Worm (Caenorhabditis elegans) whole organism, L1 larva: ENCODE results near the gene F38A5.6.
"Not testable (repeated sequence)": the region's sequence is repeated elsewhere in the genome, so short reads cannot be mapped to it uniquely, and the experiment has no call there.

Source experiments
- C34B4.2 ChIP-seq: sonication (generic microtip); optimal IDR thresholded peaks from 2 replicates; lab custom pipeline; 2017; ENCODE audit warnings: mild to moderate bottlenecking, missing genetic modification characterization, missing compliant biosample characterization
- F16B12.6 ChIP-seq: fragments of 150-350 bp; optimal IDR thresholded peaks from 2 replicates; lab custom pipeline; 2014; ENCODE audit warnings: missing biosample characterization, missing genetic modification characterization
- alr-1 ChIP-seq: fragments of 200-800 bp; sonication (Bioruptor generic); optimal IDR thresholded peaks from 2 replicates; lab custom pipeline; 2018; ENCODE audit warnings: borderline replicate concordance, mild to moderate bottlenecking, missing genetic modification characterization, missing compliant biosample characterization
- ama-1 ChIP-seq: fragments of 150-350 bp; optimal IDR thresholded peaks from 2 replicates; lab custom pipeline; 2014
- ceh-8 ChIP-seq: fragments of 200-800 bp; sonication (Bioruptor generic); optimal IDR thresholded peaks from 2 replicates; lab custom pipeline; 2018; ENCODE audit warnings: mild to moderate bottlenecking, missing genetic modification characterization, moderate library complexity, missing compliant biosample characterization
- ceh-90 ChIP-seq: sonication (generic microtip); optimal IDR thresholded peaks from 2 replicates; lab custom pipeline; 2016; ENCODE audit warnings: missing genetic modification characterization, missing compliant biosample characterization
- ces-1 ChIP-seq: fragments of 150-350 bp; optimal IDR thresholded peaks from 2 replicates; lab custom pipeline; 2014; ENCODE audit warnings: missing biosample characterization, missing genetic modification reagents, missing genetic modification characterization
- efl-3 ChIP-seq: fragments of 200-800 bp; sonication (Bioruptor generic); optimal IDR thresholded peaks from 2 replicates; lab custom pipeline; 2018; ENCODE audit warnings: mild to moderate bottlenecking, missing genetic modification characterization, missing compliant biosample characterization
- egl-13 ChIP-seq: sonication (generic microtip); optimal IDR thresholded peaks from 2 replicates; lab custom pipeline; 2016; ENCODE audit warnings: missing genotype, missing genetic modification reagents, missing genetic modification characterization, missing compliant biosample characterization
- elt-2 ChIP-seq: sonication (generic microtip); optimal IDR thresholded peaks from 2 replicates; lab custom pipeline; 2016; ENCODE audit warnings: missing genetic modification characterization, mild to moderate bottlenecking, inconsistent platforms, missing compliant biosample characterization, missing genetic modification reagents
- fkh-4 ChIP-seq: sonication (generic microtip); optimal IDR thresholded peaks from 2 replicates; lab custom pipeline; 2016; ENCODE audit warnings: missing compliant biosample characterization, missing genetic modification characterization, borderline replicate concordance
- grh-1 ChIP-seq: fragments of 200-800 bp; sonication (Bioruptor generic); IDR thresholded peaks from 2 replicates; pipeline ENCODE4 v1.3.6; 2022; ENCODE audit warnings: missing genetic modification reagents, missing genetic modification characterization, missing compliant biosample characterization
- irx-1 ChIP-seq: sonication (generic microtip); optimal IDR thresholded peaks from 2 replicates; lab custom pipeline; 2016; ENCODE audit warnings: missing genetic modification characterization, missing compliant biosample characterization
- jun-1 ChIP-seq: fragments of 150-350 bp; optimal IDR thresholded peaks from 2 replicates; lab custom pipeline; 2014; ENCODE audit warnings: missing biosample characterization, missing genetic modification reagents, missing genetic modification characterization
- lin-14 ChIP-seq: fragments of 200-800 bp; sonication (Bioruptor generic); optimal IDR thresholded peaks from 2 replicates; lab custom pipeline; 2018; ENCODE audit warnings: mild to moderate bottlenecking, missing genetic modification characterization, moderate library complexity, missing compliant biosample characterization
- lin-15B ChIP-seq: fragments of 150-350 bp; sonication (generic microtip); optimal IDR thresholded peaks from 3 replicates; lab custom pipeline; 2014; ENCODE audit warnings: missing biosample characterization, missing genetic modification characterization
- lin-39 ChIP-seq: fragments of 150-350 bp; optimal IDR thresholded peaks from 2 replicates; lab custom pipeline; 2014; ENCODE audit warnings: missing biosample characterization, missing genetic modification reagents, missing genetic modification characterization
- mab-9 ChIP-seq: fragments of 200-800 bp; sonication (Bioruptor generic); IDR thresholded peaks from 2 replicates; pipeline ENCODE4 v1.3.6; 2022; ENCODE audit warnings: missing genetic modification reagents, missing genetic modification characterization, missing compliant biosample characterization
- nhr-12 ChIP-seq: sonication (generic microtip); optimal IDR thresholded peaks from 2 replicates; lab custom pipeline; 2017; ENCODE audit warnings: missing biosample characterization, missing genetic modification characterization
- nhr-28 ChIP-seq: fragments of 150-350 bp; optimal IDR thresholded peaks from 2 replicates; lab custom pipeline; 2014; ENCODE audit warnings: missing biosample characterization, missing genetic modification characterization
- nhr-71 ChIP-seq: sonication (generic microtip); optimal IDR thresholded peaks from 2 replicates; lab custom pipeline; 2016; ENCODE audit warnings: mild to moderate bottlenecking, missing genetic modification characterization, moderate library complexity, missing compliant biosample characterization
- rnt-1 ChIP-seq: sonication (generic microtip); optimal IDR thresholded peaks from 2 replicates; lab custom pipeline; 2016; ENCODE audit warnings: mild to moderate bottlenecking, missing genetic modification characterization, moderate library complexity, missing compliant biosample characterization
- sup-37 ChIP-seq: fragments of 200-800 bp; sonication (Bioruptor generic); optimal IDR thresholded peaks from 2 replicates; lab custom pipeline; 2018; ENCODE audit warnings: mild to moderate bottlenecking, missing genetic modification characterization, missing compliant biosample characterization
- unc-130 ChIP-seq: fragments of 150-350 bp; optimal IDR thresholded peaks from 2 replicates; lab custom pipeline; 2017; ENCODE audit warnings: missing biosample characterization, missing genetic modification characterization, inconsistent platforms
- unc-62 ChIP-seq: fragments of 150-350 bp; optimal IDR thresholded peaks from 2 replicates; lab custom pipeline; 2014; ENCODE audit warnings: missing biosample characterization, missing genetic modification reagents, missing genetic modification characterization
- unc-86 ChIP-seq: sonication (generic microtip); optimal IDR thresholded peaks from 2 replicates; lab custom pipeline; 2016; ENCODE audit warnings: missing genetic modification characterization, missing compliant biosample characterization
- unc-98 ChIP-seq: fragments of 200-800 bp; sonication (Bioruptor generic); IDR thresholded peaks from 2 replicates; pipeline ENCODE4 v1.3.6; 2022; ENCODE audit warnings: missing genetic modification characterization, missing compliant biosample characterization
- zip-4 ChIP-seq: fragments of 200-800 bp; sonication (Bioruptor generic); optimal IDR thresholded peaks from 2 replicates; lab custom pipeline; 2018; ENCODE audit warnings: mild to moderate bottlenecking, missing genetic modification characterization, moderate library complexity, missing compliant biosample characterization

The F38A5.6 gene

DNA sequence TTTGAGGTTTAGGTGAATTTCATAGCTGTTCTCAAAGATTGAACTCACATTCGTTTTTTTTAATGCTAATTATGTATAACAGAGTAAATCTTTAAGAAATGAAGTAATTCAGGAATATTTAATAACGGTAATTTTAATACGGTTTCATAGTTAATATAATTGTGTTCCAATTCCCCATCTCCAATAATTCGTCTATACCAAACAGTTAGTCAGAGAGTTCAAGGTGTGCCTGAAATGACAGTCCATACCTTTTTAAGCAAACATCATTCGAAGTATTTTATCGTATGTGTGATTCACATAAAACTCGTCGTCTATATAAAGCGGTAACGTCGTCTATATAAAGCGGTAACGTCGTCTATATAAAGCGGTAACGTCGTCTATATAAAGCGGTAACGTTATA is 1.5 kb upstream of the F38A5.6 start, which contains the start of gene nspb-5:
TSS of gene nspb-5 (plus strand) at position 301 of the 400 bp plus-strand sequence.
- not testable (repeated sequence) for TF ChIP-seq nhr-12 (tag; lab: Kevin White, UChicago); unc-62; zip-4 (GFP tag; lab: Kevin White, UChicago)

DNA sequence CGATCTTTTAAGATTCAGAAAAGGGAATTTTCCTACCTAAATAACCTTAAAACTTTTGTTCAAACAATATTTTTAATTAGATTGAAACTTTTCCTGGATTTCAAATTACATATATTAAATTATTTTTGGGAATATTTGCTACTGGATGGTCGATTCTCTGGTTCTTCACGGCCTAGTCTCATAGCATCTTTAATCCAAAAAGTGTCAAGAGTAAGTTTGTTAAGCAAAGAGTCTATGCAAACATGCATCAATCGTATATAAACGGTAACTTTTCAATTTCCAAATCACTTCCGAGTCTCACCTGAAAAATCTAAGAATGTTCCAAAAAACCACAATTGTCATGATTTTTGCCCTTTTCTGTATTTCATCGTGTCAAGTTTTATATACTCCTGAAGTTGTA is 720 bp upstream of the F38A5.6 start, which contains the start of gene nspb-4:
TSS of gene nspb-4 (plus strand) at position 301 of the 400 bp plus-strand sequence.
- TF ChIP-seq efl-3 (GFP tag; lab: Kevin White, UChicago); rnt-1; jun-1 (tag; lab: Kevin White, UChicago): not testable (repeated sequence)
- TF ChIP-seq, all 84 proteins: peak for 0; not testable (repeated sequence) for 84

DNA sequence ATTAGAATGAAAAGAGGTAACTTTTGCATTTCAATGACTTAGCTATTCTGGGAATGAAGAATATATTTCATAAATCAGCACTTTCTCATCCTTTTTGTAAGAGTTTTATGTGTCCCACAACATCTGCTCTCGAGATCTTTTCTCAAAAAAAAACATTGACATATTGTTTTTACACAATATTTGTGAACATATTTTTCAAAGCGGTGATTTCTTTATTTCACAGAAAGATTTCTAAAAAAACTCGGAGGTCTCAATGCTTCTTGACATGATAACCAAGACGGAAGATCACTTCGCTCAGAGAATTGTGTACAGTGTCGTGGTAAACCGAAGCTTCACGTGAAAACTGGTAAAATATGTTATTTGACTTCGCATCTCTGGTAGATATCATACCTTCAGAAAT is 1.3 kb downstream of the F38A5.6 start, which contains the start of gene F38A5.22:
TSS of gene F38A5.22 (minus strand) at position 29 of the 400 bp plus-strand sequence.
- TF ChIP-seq lin-14 (no peak), egl-13 (no peak), ceh-90 (no peak), grh-1 (no peak), C34B4.2 (tag; lab: Kevin White, UChicago) (no peak), mab-9 (GFP tag; lab: Robert Waterston, UW) (no peak), unc-98 (GFP tag; lab: Robert Waterston, UW) (no peak), ceh-8 (GFP tag; lab: Kevin White, UChicago) (no peak), unc-130 (tag; lab: Kevin White, UChicago) (no peak), lin-39 (tag; lab: Kevin White, UChicago) (no peak), nhr-71 (tag; lab: Kevin White, UChicago) (no peak), irx-1 (no peak)

ce11 chrIV:6594871-6595270 is 2.3 kb downstream of the F38A5.6 start, which contains the start of gene nspb-3:
Gene nspb-3 (minus strand): TSS chrIV:6594971.
- TF ChIP-seq alr-1; ama-1 (lab: Kevin White, UChicago); nhr-12 (tag; lab: Kevin White, UChicago): not testable (repeated sequence)

DNA sequence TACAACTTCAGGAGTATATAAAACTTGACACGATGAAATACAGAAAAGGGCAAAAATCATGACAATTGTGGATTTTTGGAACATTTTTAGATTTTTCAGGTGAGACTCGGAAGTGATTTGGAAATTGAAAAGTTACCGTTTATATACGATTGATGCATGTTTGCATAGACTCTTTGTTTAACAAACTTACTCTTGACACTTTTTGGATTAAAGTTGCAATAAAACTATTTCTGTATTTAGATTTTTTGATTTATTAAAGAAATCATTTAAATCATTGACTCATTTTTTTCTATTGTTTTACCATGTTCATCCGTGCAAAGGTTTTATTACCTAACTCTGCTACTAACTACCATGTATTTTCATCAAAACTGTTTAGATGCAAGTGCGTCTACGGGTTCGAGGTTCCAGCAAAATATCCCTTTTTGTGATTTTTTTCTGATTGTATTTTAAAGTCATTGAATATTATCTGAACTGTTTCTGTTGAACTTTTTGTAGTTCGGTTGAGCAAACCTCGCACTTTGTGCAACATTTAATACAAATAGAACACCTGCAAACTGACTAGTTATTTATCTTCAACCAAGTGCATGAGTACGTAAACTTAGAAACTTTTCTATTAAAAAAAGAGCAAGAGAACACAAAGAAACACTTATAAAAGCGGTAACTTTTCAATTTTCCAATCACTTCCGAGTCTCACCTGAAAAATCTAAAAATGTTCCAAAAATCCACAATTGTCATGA is 6.0 kb downstream of the F38A5.6 start, which contains the start of the genes nspb-1 and nspb-2:
TSS of gene nspb-1 (minus strand) at position 101 of the 737 bp plus-strand sequence.
TSS of gene nspb-2 (plus strand) at position 687 of the 737 bp plus-strand sequence.
- not testable (repeated sequence) for TF ChIP-seq lin-15B (tag; lab: Kevin White, UChicago); efl-3 (GFP tag; lab: Kevin White, UChicago); fkh-4 (tag; lab: Kevin White, UChicago)

DNA sequence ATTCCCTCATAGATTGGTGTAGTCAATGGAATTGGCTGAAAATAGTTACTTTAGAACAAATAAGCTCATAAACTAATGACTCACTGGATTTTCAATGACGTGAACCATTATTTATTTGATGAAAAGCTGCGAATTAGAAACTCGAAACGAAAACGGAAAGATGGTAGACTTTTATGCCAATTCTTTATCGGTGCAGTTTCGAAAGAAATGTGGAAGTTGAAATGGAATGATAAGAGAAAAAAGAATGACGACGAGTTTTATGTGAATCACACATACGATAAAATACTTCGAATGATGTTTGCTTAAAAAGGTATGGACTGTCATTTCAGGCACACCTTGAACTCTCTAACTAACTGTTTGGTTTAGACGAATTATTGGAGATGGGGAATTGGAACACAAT is 7.2 kb downstream of the F38A5.6 start, which contains the start of the genes lec-11 and irld-7:
TSS of gene lec-11 (minus strand) at position 126 of the 400 bp plus-strand sequence.
TSS of gene irld-7 (plus strand) at position 332 of the 400 bp plus-strand sequence.
- TF ChIP-seq elt-2 (tag; lab: Kevin White, UChicago) (peak; percentile 46), unc-86 (tag; lab: Kevin White, UChicago) (no peak)
- TF ChIP-seq, all 84 proteins: peak for 1

DNA sequence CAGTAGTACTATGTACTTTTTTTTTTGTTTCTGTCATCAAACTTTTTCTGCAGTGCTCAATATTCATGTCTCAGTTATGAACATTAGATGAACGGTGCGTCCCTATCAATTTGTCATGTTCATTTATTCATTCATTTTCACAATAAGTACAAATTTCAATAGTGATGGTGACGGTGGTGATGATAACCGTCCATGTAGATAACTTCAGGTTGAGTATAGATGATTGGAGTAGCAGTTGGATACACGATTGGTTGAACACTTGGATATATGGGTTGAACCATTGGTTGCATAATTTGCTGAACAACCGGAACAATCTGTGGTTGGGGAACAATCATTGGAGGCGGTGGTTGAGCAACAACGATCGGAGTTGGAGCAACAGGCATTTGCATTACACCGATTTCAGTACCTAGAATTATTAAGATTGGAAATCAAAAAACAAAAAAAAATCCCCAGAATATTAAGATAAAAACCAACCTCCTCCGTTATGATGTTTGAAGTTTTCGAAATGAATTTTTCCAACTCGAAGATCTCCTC is 9.1 kb downstream of the F38A5.6 start:
- no peak for TF ChIP-seq lin-14
- TF ChIP-seq nhr-28 (tag; lab: Kevin White, UChicago), result no peak
- no peak for TF ChIP-seq unc-98 (GFP tag; lab: Robert Waterston, UW)
- no peak for TF ChIP-seq rnt-1
- no peak for TF ChIP-seq sup-37 (GFP tag; lab: Kevin White, UChicago)
- TF ChIP-seq ces-1, result no peak
- TF ChIP-seq nhr-12 (tag; lab: Kevin White, UChicago), result no peak
- TF ChIP-seq F16B12.6 (tag; lab: Kevin White, UChicago), result no peak
- TF ChIP-seq, all 84 proteins: peak for 0
